Worm (Caenorhabditis elegans) whole organism, L1 larva: ENCODE data around the gene fbxa-30.

Source experiments
- Y116A8C.19 ChIP-seq: sonication (generic microtip); optimal IDR thresholded peaks from 2 replicates; lab custom pipeline; 2016; ENCODE audit warnings: missing compliant biosample characterization, missing genetic modification characterization, borderline replicate concordance
- ceh-8 ChIP-seq: fragments of 200-800 bp; sonication (Bioruptor generic); optimal IDR thresholded peaks from 2 replicates; lab custom pipeline; 2018; ENCODE audit warnings: mild to moderate bottlenecking, missing genetic modification characterization, moderate library complexity, missing compliant biosample characterization
- efl-1 ChIP-seq, 4 experiments: fragments of 150-350 bp; optimal IDR thresholded peaks in 3 of 4; peaks in 1 of 4; 1 replicate in 1 of 4; 2 replicates in 3 of 4; lab custom pipeline; 2014; ENCODE audit warnings: missing biosample characterization in 2 of 4, missing genetic modification characterization in 2 of 4, missing genetic modification reagents in 2 of 4
- elt-2 ChIP-seq: sonication (generic microtip); optimal IDR thresholded peaks from 2 replicates; lab custom pipeline; 2016; ENCODE audit warnings: missing genetic modification characterization, mild to moderate bottlenecking, inconsistent platforms, missing compliant biosample characterization, missing genetic modification reagents
- fos-1 ChIP-seq: fragments of 150-350 bp; optimal IDR thresholded peaks from 2 replicates; lab custom pipeline; 2014; ENCODE audit warnings: missing biosample characterization, missing genetic modification characterization
- lin-14 ChIP-seq: fragments of 200-800 bp; sonication (Bioruptor generic); optimal IDR thresholded peaks from 2 replicates; lab custom pipeline; 2018; ENCODE audit warnings: mild to moderate bottlenecking, missing genetic modification characterization, moderate library complexity, missing compliant biosample characterization
- rnt-1 ChIP-seq: sonication (generic microtip); optimal IDR thresholded peaks from 2 replicates; lab custom pipeline; 2016; ENCODE audit warnings: mild to moderate bottlenecking, missing genetic modification characterization, moderate library complexity, missing compliant biosample characterization

The fbxa-30 gene

ce11 chrIII:1225595-1225994, 49.8 kb downstream of the fbxa-30 start:
- TF ChIP-seq rnt-1 (tag; lab: Kevin White, UChicago) (no peak), efl-1 (optimal IDR thresholded peaks at IDR 0.05; lab: Kevin White, UChicago) (no peak), efl-1 (GFP tag; optimal IDR thresholded peaks at IDR 0.05 in 1 of 2; lab: Kevin White, UChicago) (peak in 1 of 2 experiments; percentile 42), ceh-8 (peak; percentile 76), lin-14 (GFP tag; lab: Kevin White, UChicago) (peak; percentile 47), fos-1 (tag; lab: Kevin White, UChicago) (no peak)

ce11 chrIII:1225116-1225515, 50.3 kb downstream of the fbxa-30 start:
- TF ChIP-seq elt-2 (tag; lab: Kevin White, UChicago): peak; percentile 69
- no peak for TF ChIP-seq Y116A8C.19 (tag; lab: Kevin White, UChicago)
- TF ChIP-seq, all 84 proteins: peak for 1
